Worm (Caenorhabditis elegans) whole organism, L4 larva: ENCODE data around the gene peb-1.

Experiments used
- F49E8.2 ChIP-seq: sonication (generic microtip); optimal IDR thresholded peaks from 2 replicates; lab custom pipeline; 2016; ENCODE audit warnings: missing compliant biosample characterization, mild to moderate bottlenecking, missing genetic modification characterization, borderline replicate concordance
- Y48G9A.11 ChIP-seq: fragments of 200-800 bp; sonication (Bioruptor generic); IDR thresholded peaks from 2 replicates; pipeline ENCODE4 v1.3.6; 2022; ENCODE audit warnings: missing genetic modification reagents, missing genetic modification characterization, missing compliant biosample characterization
- ceh-32 ChIP-seq: sonication (generic microtip); optimal IDR thresholded peaks from 2 replicates; lab custom pipeline; 2016; ENCODE audit warnings: mild to moderate bottlenecking, missing genetic modification characterization, missing compliant biosample characterization; ENCODE audit not compliant: poor library complexity
- ceh-44 ChIP-seq: fragments of 200-800 bp; sonication (Bioruptor generic); IDR thresholded peaks from 2 replicates; pipeline ENCODE4 v1.3.6; 2022; ENCODE audit warnings: missing genetic modification reagents, missing genetic modification characterization, missing compliant biosample characterization
- fkh-10 ChIP-seq: fragments of 150-350 bp; optimal IDR thresholded peaks from 2 replicates; lab custom pipeline; 2014; ENCODE audit warnings: missing biosample characterization, missing genetic modification reagents, missing genetic modification characterization
- hif-1 ChIP-seq, 2 experiments: sonication (generic microtip); optimal IDR thresholded peaks; 2 replicates each; lab custom pipeline; 2016 to 2017; ENCODE audit warnings: missing compliant biosample characterization in 2 of 2, missing genetic modification characterization in 2 of 2, missing genetic modification reagents in 2 of 2, missing genotype in 2 of 2, mild to moderate bottlenecking in 1 of 2
- lin-29 ChIP-seq: fragments of 200-800 bp; sonication (Bioruptor generic); IDR thresholded peaks from 2 replicates; pipeline ENCODE4 v1.3.6; 2022; ENCODE audit warnings: missing genetic modification reagents, missing genetic modification characterization, missing compliant biosample characterization
- nhr-10 ChIP-seq: fragments of 150-350 bp; optimal IDR thresholded peaks from 2 replicates; lab custom pipeline; 2014; ENCODE audit warnings: missing biosample characterization, missing genetic modification characterization
- nhr-102 ChIP-seq: sonication (generic microtip); optimal IDR thresholded peaks from 2 replicates; lab custom pipeline; 2016; ENCODE audit warnings: mild to moderate bottlenecking, missing genetic modification characterization, moderate library complexity, missing compliant biosample characterization
- pqm-1 ChIP-seq: sonication (generic microtip); optimal IDR thresholded peaks from 2 replicates; lab custom pipeline; 2017; ENCODE audit warnings: missing biosample characterization, missing genetic modification characterization
- rbr-2 ChIP-seq: sonication (generic microtip); optimal IDR thresholded peaks from 2 replicates; lab custom pipeline; 2016; ENCODE audit warnings: missing genotype, missing genetic modification characterization, missing compliant biosample characterization
- set-16 ChIP-seq: fragments of 200-800 bp; sonication (Bioruptor generic); IDR thresholded peaks from 2 replicates; pipeline ENCODE4 v1.3.6; 2022; ENCODE audit warnings: missing genetic modification reagents, missing genetic modification characterization, missing compliant biosample characterization
- unc-39 ChIP-seq: sonication (generic microtip); optimal IDR thresholded peaks from 2 replicates; lab custom pipeline; 2017; ENCODE audit warnings: missing biosample characterization, missing genetic modification characterization
- unc-62 ChIP-seq, 3 experiments: fragments of 150-350 bp in 1 of 3; sonication (generic microtip); optimal IDR thresholded peaks in 2 of 3; peaks in 1 of 3; 1 replicate in 1 of 3; 2 replicates in 2 of 3; lab custom pipeline; 2014 to 2017; ENCODE audit warnings: missing biosample characterization in 3 of 3, missing genetic modification characterization in 3 of 3, missing genetic modification reagents in 3 of 3, missing genotype in 1 of 3
- ztf-11 ChIP-seq: fragments of 150-350 bp; optimal IDR thresholded peaks from 2 replicates; lab custom pipeline; 2014; ENCODE audit warnings: missing biosample characterization, missing genetic modification characterization

The peb-1 gene

DNA sequence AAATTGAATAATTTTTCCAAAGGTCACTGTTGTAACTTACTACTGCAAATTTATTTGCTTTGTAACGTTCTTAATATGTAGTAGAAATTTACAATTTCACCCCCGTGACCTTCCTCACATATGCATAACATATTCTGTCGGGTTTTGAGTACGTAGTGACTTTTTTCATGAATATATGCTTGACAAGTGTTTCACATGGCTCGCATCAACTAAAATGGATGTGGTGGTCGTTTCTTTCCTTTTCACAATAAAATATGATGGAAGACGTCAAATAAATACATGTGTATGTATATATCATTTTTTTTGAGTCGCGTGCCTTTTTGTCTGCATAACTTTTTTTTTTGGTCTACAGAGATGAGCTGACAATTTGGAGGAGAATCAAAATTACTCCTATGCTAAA lies 55.5 kb downstream of the peb-1 start:
- TF ChIP-seq Y48G9A.11 (no peak), nhr-102 (tag; lab: Kevin White, UChicago) (no peak), F49E8.2 (no peak), ceh-44 (GFP tag; lab: Robert Waterston, UW) (no peak), unc-62 (GFP tag; optimal IDR thresholded peaks at IDR 0.05 in 1 of 2; lab: Kevin White, UChicago) (peak in 1 of 2 experiments; percentile 79), unc-62 (tag; optimal IDR thresholded peaks at IDR 0.05; lab: Kevin White, UChicago) (no peak)

DNA sequence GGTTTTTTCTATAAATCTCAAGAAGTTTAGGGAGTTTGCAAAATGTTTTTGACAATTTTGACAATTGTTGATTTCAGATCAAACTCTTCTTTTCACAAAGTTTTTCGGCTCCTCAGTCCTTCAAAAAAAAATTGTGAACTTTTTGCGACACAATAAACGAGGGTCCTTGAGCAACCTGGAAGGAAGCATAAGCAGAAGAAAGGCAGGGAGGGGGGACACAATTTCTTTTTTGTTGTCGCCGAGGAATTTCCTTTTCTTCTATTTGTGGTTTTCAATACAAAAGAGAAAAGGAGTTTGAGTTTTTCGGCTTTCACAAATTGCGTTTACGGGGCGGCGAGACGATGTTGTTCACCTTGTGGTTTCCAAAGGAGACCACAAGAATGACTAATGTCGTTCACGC lies 55.9 kb downstream of the peb-1 start:
- TF ChIP-seq rbr-2: no peak
- no peak for TF ChIP-seq hif-1 (tag; optimal IDR thresholded peaks at IDR 0.05; lab: Kevin White, UChicago)
- TF ChIP-seq lin-29: no peak
- TF ChIP-seq ztf-11 (tag; lab: Kevin White, UChicago): no peak
- peak; percentile 81 for TF ChIP-seq fkh-10
- peak in 1 of 2 experiments; percentile 31 for TF ChIP-seq unc-62 (GFP tag; optimal IDR thresholded peaks at IDR 0.05 in 1 of 2; lab: Kevin White, UChicago)
- TF ChIP-seq unc-62 (tag; optimal IDR thresholded peaks at IDR 0.05; lab: Kevin White, UChicago): no peak

DNA sequence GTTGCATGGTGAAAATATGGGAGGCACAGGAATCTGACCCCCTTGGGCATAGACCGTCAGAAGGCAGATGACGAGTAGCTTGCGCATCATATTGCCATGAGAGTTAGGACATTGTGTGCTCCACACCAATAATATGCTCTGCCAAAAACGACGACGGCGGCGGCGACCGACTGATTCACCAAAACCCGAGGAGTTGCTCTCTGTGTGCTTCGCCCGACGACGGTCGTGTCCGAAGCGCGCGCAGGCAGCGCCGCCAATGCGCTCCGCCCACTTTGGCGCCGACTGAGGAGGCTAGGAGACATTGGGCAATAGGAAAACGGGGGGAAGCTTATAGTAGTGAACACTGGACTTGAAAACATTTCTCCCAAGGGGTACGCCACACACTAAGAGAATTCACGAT lies 57.1 kb downstream of the peb-1 start, which contains the start of gene AH9.6:
Gene AH9.6 (minus strand): TSS at position 183 of the 400 bp plus-strand sequence.
- TF ChIP-seq set-16 (GFP tag; lab: Robert Waterston, UW) (peak; percentile 92), pqm-1 (tag; lab: Kevin White, UChicago) (no peak), unc-39 (tag; lab: Kevin White, UChicago) (no peak), nhr-10 (no peak), F49E8.2 (no peak), ceh-32 (tag; lab: Kevin White, UChicago) (no peak)
